Worm (Caenorhabditis elegans): ENCODE data around the gene K12B6.11.

DNA sequence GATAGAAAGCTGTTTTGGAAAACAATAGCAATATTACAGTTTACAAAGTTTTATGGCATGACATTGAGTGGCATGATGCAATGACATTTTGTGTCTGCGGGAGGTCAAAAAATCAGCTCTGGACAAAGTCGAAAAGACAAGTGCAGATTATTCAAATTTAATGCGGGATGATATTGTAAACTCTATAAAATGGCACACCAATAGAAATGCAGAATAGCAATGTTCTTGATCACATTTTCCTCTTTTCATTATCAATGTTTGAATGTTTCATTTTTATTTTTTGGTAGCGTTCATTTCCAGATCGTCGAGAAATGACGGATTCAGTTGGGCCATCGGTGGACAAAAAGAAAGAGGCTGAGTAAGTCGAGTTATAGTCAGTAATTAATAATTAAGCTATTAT lies 40.2 kb downstream of the K12B6.11 start, which contains the start of gene T28C12.2:
- TF ChIP-seq C06A6.2 (GFP tag; conservative IDR thresholded peaks at IDR 0.05) (no peak), Y56A3A.18 (GFP tag; IDR thresholded peaks at IDR 0.05) (no peak), sdz-38 (tag; optimal IDR thresholded peaks at IDR 0.05) (no peak), ama-1 (optimal IDR thresholded peaks at IDR 0.05) (no peak), ama-1 (GFP tag; optimal IDR thresholded peaks at IDR 0.05) (no peak), B0261.1 (tag; optimal IDR thresholded peaks at IDR 0.05) (no peak), unc-130 (GFP tag; optimal IDR thresholded peaks at IDR 0.05) (no peak), lin-40 (tag; optimal IDR thresholded peaks at IDR 0.05) (no peak)

All from whole organism, young adult.